Worm (Caenorhabditis elegans) whole organism, L2 larva: Measurements from ENCODE around the gene H21P03.10.

ENCODE experiments used
- C34F6.9 ChIP-seq: fragments of 150-350 bp; optimal IDR thresholded peaks from 2 replicates; lab custom pipeline; 2014; ENCODE audit warnings: missing biosample characterization, missing genetic modification characterization
- F13H6.1 ChIP-seq: sonication (generic microtip); optimal IDR thresholded peaks from 2 replicates; lab custom pipeline; 2016; ENCODE audit warnings: missing genetic modification characterization, missing compliant biosample characterization
- R02D3.7 ChIP-seq: fragments of 150-350 bp; optimal IDR thresholded peaks from 2 replicates; lab custom pipeline; 2014; ENCODE audit warnings: missing biosample characterization, missing genetic modification characterization
- Y55F3AM.14 ChIP-seq: fragments of 200-800 bp; sonication (Bioruptor generic); optimal IDR thresholded peaks from 2 replicates; lab custom pipeline; 2018; ENCODE audit warnings: mild to moderate bottlenecking, missing genetic modification characterization, missing compliant biosample characterization
- alr-1 ChIP-seq: fragments of 150-350 bp; optimal IDR thresholded peaks from 2 replicates; lab custom pipeline; 2014; ENCODE audit warnings: missing biosample characterization, missing genetic modification characterization
- aly-2 ChIP-seq: fragments of 150-350 bp; optimal IDR thresholded peaks from 2 replicates; lab custom pipeline; 2014; ENCODE audit warnings: missing biosample characterization, missing genetic modification characterization
- blmp-1 ChIP-seq: sonication (generic microtip); optimal IDR thresholded peaks from 2 replicates; lab custom pipeline; 2017; ENCODE audit warnings: missing genetic modification characterization, mild to moderate bottlenecking, missing compliant biosample characterization, antibody characterized with exemption, moderate library complexity; ENCODE audit not compliant: insufficient read depth
- ceh-16 ChIP-seq: fragments of 150-350 bp; optimal IDR thresholded peaks from 2 replicates; lab custom pipeline; 2014; ENCODE audit warnings: missing biosample characterization, missing genetic modification characterization
- ceh-82 ChIP-seq: fragments of 150-350 bp; optimal IDR thresholded peaks from 2 replicates; lab custom pipeline; 2014; ENCODE audit warnings: missing biosample characterization, missing genetic modification characterization
- crh-2 ChIP-seq: sonication (generic microtip); optimal IDR thresholded peaks from 2 replicates; lab custom pipeline; 2017; ENCODE audit warnings: missing biosample characterization, missing genetic modification characterization
- dmd-4 ChIP-seq: sonication (generic microtip); optimal IDR thresholded peaks from 2 replicates; lab custom pipeline; 2017; ENCODE audit warnings: missing biosample characterization, missing genetic modification characterization
- egl-27 ChIP-seq: sonication (generic microtip); optimal IDR thresholded peaks from 3 replicates; lab custom pipeline; 2017; ENCODE audit warnings: missing biosample characterization, missing genetic modification reagents, missing genetic modification characterization
- elt-1 ChIP-seq: fragments of 150-350 bp; optimal IDR thresholded peaks from 2 replicates; lab custom pipeline; 2014; ENCODE audit warnings: missing biosample characterization, missing genetic modification characterization
- fos-1 ChIP-seq: fragments of 150-350 bp; optimal IDR thresholded peaks from 2 replicates; lab custom pipeline; 2014; ENCODE audit warnings: missing biosample characterization, missing genetic modification characterization
- gmeb-1 ChIP-seq: fragments of 150-350 bp; optimal IDR thresholded peaks from 2 replicates; lab custom pipeline; 2014; ENCODE audit warnings: missing biosample characterization, missing genetic modification characterization
- lin-11 ChIP-seq: fragments of 150-350 bp; sonication (generic microtip); optimal IDR thresholded peaks from 2 replicates; lab custom pipeline; 2014; ENCODE audit warnings: missing biosample characterization, missing genetic modification characterization, inconsistent platforms, mixed read lengths
- lin-13 ChIP-seq: fragments of 150-350 bp; optimal IDR thresholded peaks from 2 replicates; lab custom pipeline; 2014; ENCODE audit warnings: missing biosample characterization, missing genetic modification reagents, missing genetic modification characterization
- lsy-2 ChIP-seq, 2 experiments: fragments of 150-350 bp in 1 of 2; sonication (generic microtip) in 1 of 2; optimal IDR thresholded peaks; 2 replicates each; lab custom pipeline; 2014 to 2017; ENCODE audit warnings: missing biosample characterization in 2 of 2, missing genetic modification characterization in 2 of 2
- mab-5 ChIP-seq: fragments of 150-350 bp; optimal IDR thresholded peaks from 2 replicates; lab custom pipeline; 2014; ENCODE audit warnings: missing biosample characterization, missing genetic modification characterization
- mdl-1 ChIP-seq, 2 experiments: fragments of 150-350 bp in 1 of 2; sonication (generic microtip) in 1 of 2; optimal IDR thresholded peaks; 2 replicates each; lab custom pipeline; 2017; ENCODE audit warnings: missing biosample characterization in 2 of 2, missing genetic modification characterization in 2 of 2
- nhr-10 ChIP-seq: sonication (generic microtip); optimal IDR thresholded peaks from 2 replicates; lab custom pipeline; 2017; ENCODE audit warnings: missing biosample characterization, missing genetic modification characterization
- nhr-11 ChIP-seq: fragments of 150-350 bp; optimal IDR thresholded peaks from 2 replicates; lab custom pipeline; 2014; ENCODE audit warnings: missing biosample characterization, missing genetic modification characterization
- nhr-12 ChIP-seq: fragments of 150-350 bp; optimal IDR thresholded peaks from 2 replicates; lab custom pipeline; 2014; ENCODE audit warnings: missing biosample characterization, missing genetic modification characterization
- nhr-129 ChIP-seq: fragments of 150-350 bp; optimal IDR thresholded peaks from 2 replicates; lab custom pipeline; 2014; ENCODE audit warnings: missing biosample characterization, missing genetic modification characterization
- nhr-21 ChIP-seq: fragments of 150-350 bp; optimal IDR thresholded peaks from 2 replicates; lab custom pipeline; 2014; ENCODE audit warnings: missing biosample characterization, missing genetic modification characterization
- nhr-23 ChIP-seq: fragments of 150-350 bp; optimal IDR thresholded peaks from 2 replicates; lab custom pipeline; 2014; ENCODE audit warnings: missing biosample characterization, missing genetic modification reagents, missing genetic modification characterization
- nhr-237 ChIP-seq: fragments of 150-350 bp; optimal IDR thresholded peaks from 2 replicates; lab custom pipeline; 2014; ENCODE audit warnings: missing biosample characterization, missing genetic modification characterization
- nhr-25 ChIP-seq: fragments of 150-350 bp; sonication (generic microtip); optimal IDR thresholded peaks from 3 replicates; lab custom pipeline; 2014; ENCODE audit warnings: missing biosample characterization, missing genetic modification characterization
- nhr-77 ChIP-seq: fragments of 150-350 bp; optimal IDR thresholded peaks from 2 replicates; lab custom pipeline; 2014; ENCODE audit warnings: missing biosample characterization, missing genetic modification characterization
- peb-1 ChIP-seq: fragments of 150-350 bp; optimal IDR thresholded peaks from 2 replicates; lab custom pipeline; 2014; ENCODE audit warnings: missing biosample characterization, missing genetic modification characterization
- sem-4 ChIP-seq: fragments of 150-350 bp; optimal IDR thresholded peaks from 2 replicates; lab custom pipeline; 2014; ENCODE audit warnings: missing biosample characterization, missing genetic modification reagents, missing genetic modification characterization
- skn-1 ChIP-seq: sonication (generic microtip); optimal IDR thresholded peaks from 2 replicates; lab custom pipeline; 2017; ENCODE audit warnings: missing biosample characterization, missing genetic modification characterization
- sma-3 ChIP-seq: sonication (generic microtip); optimal IDR thresholded peaks from 2 replicates; lab custom pipeline; 2016; ENCODE audit warnings: missing genetic modification reagents, missing genetic modification characterization, missing compliant biosample characterization
- sma-9 ChIP-seq, 2 experiments: fragments of 150-350 bp in 1 of 2; sonication (generic microtip) in 1 of 2; optimal IDR thresholded peaks; 2 replicates each; lab custom pipeline; 2014 to 2016; ENCODE audit warnings: missing genetic modification characterization in 2 of 2, mild to moderate bottlenecking in 1 of 2, missing biosample characterization in 1 of 2, missing compliant biosample characterization in 1 of 2, missing genetic modification reagents in 1 of 2, moderate library complexity in 1 of 2
- snpc-4 ChIP-seq: fragments of 150-350 bp; optimal IDR thresholded peaks from 2 replicates; lab custom pipeline; 2014; ENCODE audit warnings: missing biosample characterization, missing genetic modification characterization
- unc-39 ChIP-seq: fragments of 150-350 bp; optimal IDR thresholded peaks from 2 replicates; lab custom pipeline; 2014; ENCODE audit warnings: missing biosample characterization, missing genetic modification characterization
- unc-55 ChIP-seq: fragments of 150-350 bp; sonication (generic microtip); optimal IDR thresholded peaks from 3 replicates; lab custom pipeline; 2014; ENCODE audit warnings: missing biosample characterization, missing genetic modification reagents, missing genetic modification characterization
- zag-1 ChIP-seq: fragments of 150-350 bp; optimal IDR thresholded peaks from 2 replicates; lab custom pipeline; 2014; ENCODE audit warnings: missing biosample characterization, missing genetic modification characterization
- ztf-1 ChIP-seq: fragments of 200-800 bp; sonication (Bioruptor generic); conservative IDR thresholded peaks from 2 replicates; pipeline ENCODE4 v1.3.6; 2022; ENCODE audit warnings: missing genetic modification characterization, missing compliant biosample characterization
- ztf-11 ChIP-seq: sonication (generic microtip); optimal IDR thresholded peaks from 2 replicates; lab custom pipeline; 2017; ENCODE audit warnings: missing biosample characterization, missing genetic modification characterization
- ztf-4 ChIP-seq: fragments of 150-350 bp; optimal IDR thresholded peaks from 2 replicates; lab custom pipeline; 2014; ENCODE audit warnings: missing biosample characterization, missing genetic modification characterization

The H21P03.10 gene

ce11 chrIV:11492345-11492744 lies 8.2 kb upstream of the H21P03.10 start:
- no peak for TF ChIP-seq ceh-16 (tag; lab: Kevin White, UChicago)
- no peak for TF ChIP-seq gmeb-1 (tag; lab: Kevin White, UChicago)
- no peak for TF ChIP-seq ztf-4 (tag; lab: Kevin White, UChicago)

ce11 chrIV:11493899-11494298 lies 6.6 kb upstream of the H21P03.10 start:
- TF ChIP-seq sem-4 (tag; lab: Kevin White, UChicago) (peak; percentile 5), ztf-11 (tag; lab: Kevin White, UChicago) (no peak), nhr-12 (tag; lab: Kevin White, UChicago) (no peak), egl-27 (tag; lab: Kevin White, UChicago) (no peak), nhr-21 (peak; percentile 9), skn-1 (no peak), gmeb-1 (tag; lab: Kevin White, UChicago) (no peak)

ce11 chrIV:11494924-11495323 lies 5.6 kb upstream of the H21P03.10 start:
- no peak for TF ChIP-seq nhr-12 (tag; lab: Kevin White, UChicago)
- peak; percentile 40 for TF ChIP-seq sem-4 (tag; lab: Kevin White, UChicago)
- TF ChIP-seq snpc-4 (tag; lab: Kevin White, UChicago), result no peak
- TF ChIP-seq lin-11, result no peak
- no peak for TF ChIP-seq nhr-25 (tag; lab: Kevin White, UChicago)
- TF ChIP-seq egl-27 (tag; lab: Kevin White, UChicago), result peak; percentile 14
- TF ChIP-seq nhr-23 (tag; lab: Kevin White, UChicago), result no peak
- TF ChIP-seq C34F6.9 (tag; lab: Kevin White, UChicago), result peak; percentile 24
- no peak for TF ChIP-seq skn-1
- no peak for TF ChIP-seq nhr-77 (tag; lab: Kevin White, UChicago)
- peak; percentile 28 for TF ChIP-seq sma-9 (GFP tag; optimal IDR thresholded peaks at IDR 0.05; lab: Kevin White, UChicago)
- TF ChIP-seq sma-9 (tag; optimal IDR thresholded peaks at IDR 0.05; lab: Kevin White, UChicago), result no peak
- TF ChIP-seq F13H6.1 (tag; lab: Kevin White, UChicago), result peak; percentile 12
- TF ChIP-seq nhr-129 (tag; lab: Kevin White, UChicago), result peak; percentile 64
- no peak for TF ChIP-seq gmeb-1 (tag; lab: Kevin White, UChicago)
- TF ChIP-seq lin-13 (GFP tag; lab: Kevin White, UChicago), result no peak
- peak; percentile 65 for TF ChIP-seq unc-55
- no peak for TF ChIP-seq ceh-82 (tag; lab: Kevin White, UChicago)
- peak in 1 of 2 experiments; percentile 47 for TF ChIP-seq lsy-2 (tag; optimal IDR thresholded peaks at IDR 0.05; lab: Kevin White, UChicago)
- TF ChIP-seq crh-2 (tag; lab: Kevin White, UChicago), result peak; percentile 2
- TF ChIP-seq sma-3 (GFP tag; lab: Kevin White, UChicago), result no peak
- peak; percentile 60 for TF ChIP-seq zag-1 (tag; lab: Kevin White, UChicago)
- TF ChIP-seq nhr-237, result no peak
- TF ChIP-seq ztf-4 (tag; lab: Kevin White, UChicago), result no peak

ce11 chrIV:11498169-11498568 lies 2.4 kb upstream of the H21P03.10 start, which contains the start of gene sms-1:
Gene sms-1, minus strand, starts transcription at chrIV:11498174.
- no peak for TF ChIP-seq ztf-11 (tag; lab: Kevin White, UChicago)
- no peak for TF ChIP-seq ceh-16 (tag; lab: Kevin White, UChicago)
- TF ChIP-seq nhr-21, result no peak
- no peak for TF ChIP-seq nhr-237
- TF ChIP-seq lsy-2 (tag; optimal IDR thresholded peaks at IDR 0.05; lab: Kevin White, UChicago), result no peak
- no peak for TF ChIP-seq nhr-12 (tag; lab: Kevin White, UChicago)
- no peak for TF ChIP-seq Y55F3AM.14
- TF ChIP-seq alr-1 (tag; lab: Kevin White, UChicago), result no peak
- no peak for TF ChIP-seq crh-2 (tag; lab: Kevin White, UChicago)
- no peak for TF ChIP-seq nhr-10 (tag; lab: Kevin White, UChicago)

- TF ChIP-seq lsy-2 (tag; optimal IDR thresholded peaks at IDR 0.05; lab: Kevin White, UChicago) (no peak), ztf-11 (tag; lab: Kevin White, UChicago) (no peak), crh-2 (tag; lab: Kevin White, UChicago) (peak; percentile 27), unc-55 (no peak), nhr-25 (tag; lab: Kevin White, UChicago) (peak; percentile 14), peb-1 (tag; lab: Kevin White, UChicago) (no peak), mab-5 (tag; lab: Kevin White, UChicago) (no peak), blmp-1 (peak; percentile 41), aly-2 (no peak), dmd-4 (no peak), nhr-11 (tag; lab: Kevin White, UChicago) (no peak), nhr-12 (tag; lab: Kevin White, UChicago) (no peak), lin-11 (no peak), Y55F3AM.14 (no peak), mdl-1 (tag; optimal IDR thresholded peaks at IDR 0.05; lab: Kevin White, UChicago) (no peak), F13H6.1 (tag; lab: Kevin White, UChicago) (no peak), sem-4 (tag; lab: Kevin White, UChicago) (no peak), elt-1 (tag; lab: Kevin White, UChicago) (no peak), R02D3.7 (tag; lab: Kevin White, UChicago) (no peak), alr-1 (tag; lab: Kevin White, UChicago) (no peak), sma-3 (GFP tag; lab: Kevin White, UChicago) (no peak), fos-1 (peak; percentile 16), nhr-21 (peak; percentile 38), unc-39 (tag; lab: Kevin White, UChicago) (no peak), sma-9 (GFP tag; optimal IDR thresholded peaks at IDR 0.05; lab: Kevin White, UChicago) (peak; percentile 89), sma-9 (tag; optimal IDR thresholded peaks at IDR 0.05; lab: Kevin White, UChicago) (no peak), ztf-1 (GFP tag; lab: Robert Waterston, UW) (no peak), ceh-82 (tag; lab: Kevin White, UChicago) (no peak), nhr-237 (no peak)
These were observed 3.1 kb downstream of the H21P03.10 start for ce11 chrIV:11503654-11504053.
